Fruit fly (Drosophila melanogaster) whole organism, pupa: ENCODE data around the gene Trmt112.

ENCODE experiments used
- CG32121 ChIP-seq: fragments of 200-800 bp; sonication (Bioruptor generic); IDR thresholded peaks from 2 replicates; pipeline ENCODE4 v1.3.6; 2022; ENCODE audit warnings: missing biosample characterization, missing genetic modification characterization
- CG8301 ChIP-seq: fragments of 200-800 bp; sonication (Bioruptor generic); optimal IDR thresholded peaks from 2 replicates; lab custom pipeline; 2018; ENCODE audit warnings: missing biosample characterization, mild to moderate bottlenecking, missing genetic modification characterization
- EcR ChIP-seq: fragments of 200-800 bp; sonication (Bioruptor generic); optimal IDR thresholded peaks from 3 replicates; lab custom pipeline; 2019; ENCODE audit warnings: missing biosample characterization, missing genetic modification characterization, mild to moderate bottlenecking, moderate library complexity, missing genetic modification reagents
- fd96Ca ChIP-seq: fragments of 200-800 bp; sonication (Bioruptor generic); IDR thresholded peaks from 3 replicates; pipeline ENCODE4 v1.3.6; 2022; ENCODE audit warnings: missing biosample characterization, missing genetic modification characterization
- rn ChIP-seq: fragments of 200-800 bp; sonication (Bioruptor generic); IDR thresholded peaks from 2 replicates; pipeline ENCODE4 v1.3.6; 2022; ENCODE audit warnings: missing biosample characterization, missing genetic modification characterization

DNA sequence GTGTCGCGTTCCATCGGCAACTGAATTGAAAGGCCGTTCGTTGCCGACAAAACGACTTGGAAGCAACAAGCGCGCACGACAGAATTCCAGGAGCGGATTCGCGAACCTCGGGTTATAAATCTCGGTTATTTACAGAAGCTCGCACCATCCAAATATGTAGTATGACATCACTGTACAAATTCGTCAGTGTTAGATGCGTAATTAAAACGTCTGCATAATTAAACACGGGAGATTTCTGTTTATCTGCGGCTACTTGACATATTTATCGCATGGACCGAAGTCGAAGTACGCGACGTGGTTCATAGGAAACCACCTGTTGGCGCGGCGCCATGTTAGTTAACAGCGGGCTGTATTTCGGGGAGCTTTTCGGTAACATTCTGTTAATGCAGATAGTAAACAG is 44.7 kb downstream of the Trmt112 start, which contains the start of gene Ac78C:
- TF ChIP-seq EcR (GFP tag; lab: Kevin White, UChicago) (no peak), rn (GFP tag; lab: Robert Waterston, UW) (peak; percentile 68), fd96Ca (peak; percentile 93), CG32121 (GFP tag; lab: Robert Waterston, UW) (peak; percentile 94), CG8301 (peak; percentile 83)
